Fruit fly (Drosophila melanogaster) whole organism, wandering third instar larva: ENCODE data around the gene CG7059.
A peak's percentile ranks its signal among the peaks of the same experiment; 100 is the strongest.

Source experiments
- Abd-B ChIP-seq: fragments of >200 bp; optimal IDR thresholded peaks from 2 replicates; lab custom pipeline; 2017; ENCODE audit warnings: missing biosample characterization, missing genetic modification characterization
- CG32264 ChIP-seq: fragments of 200-800 bp; sonication (Bioruptor generic); optimal IDR thresholded peaks from 2 replicates; lab custom pipeline; 2016; ENCODE audit warnings: missing biosample characterization, missing genetic modification characterization
- CG9705 ChIP-seq: fragments of 200-800 bp; sonication (Bioruptor generic); optimal IDR thresholded peaks from 2 replicates; lab custom pipeline; 2018; ENCODE audit warnings: missing biosample characterization, mild to moderate bottlenecking, missing genetic modification characterization
- Dfd ChIP-seq: fragments of >200 bp; optimal IDR thresholded peaks from 2 replicates; lab custom pipeline; 2017; ENCODE audit warnings: missing biosample characterization, missing genetic modification characterization
- Dif ChIP-seq: fragments of 200-275, 200-300 bp; sonication (Bioruptor generic); optimal IDR thresholded peaks from 2 replicates; lab custom pipeline; 2018; ENCODE audit warnings: missing biosample characterization, missing genetic modification characterization; ENCODE audit not compliant: partially characterized antibody
- GATAd ChIP-seq: sonication (Bioruptor generic); optimal IDR thresholded peaks from 2 replicates; lab custom pipeline; 2016; ENCODE audit warnings: missing biosample characterization, missing genetic modification characterization
- HLH106 ChIP-seq: fragments of 200-800 bp; optimal IDR thresholded peaks from 3 replicates; lab custom pipeline; 2019; ENCODE audit warnings: missing biosample characterization, mild to moderate bottlenecking, missing genetic modification characterization, moderate library complexity
- Hnf4 ChIP-seq: fragments of 200-800 bp; sonication (Bioruptor generic); optimal IDR thresholded peaks from 2 replicates; lab custom pipeline; 2016; ENCODE audit warnings: missing biosample characterization, mild to moderate bottlenecking, missing genetic modification characterization
- Hr78 ChIP-seq: fragments of >200 bp; optimal IDR thresholded peaks from 2 replicates; lab custom pipeline; 2017; ENCODE audit warnings: missing biosample characterization, missing genetic modification characterization
- Hr83 ChIP-seq: fragments of 200-300 bp; sonication (Bioruptor generic); optimal IDR thresholded peaks from 2 replicates; lab custom pipeline; 2016; ENCODE audit warnings: missing biosample characterization, mild to moderate bottlenecking, missing genetic modification characterization, moderate library complexity; ENCODE audit not compliant: poor library complexity, severe bottlenecking
- Jra ChIP-seq: sonication (Bioruptor generic); optimal IDR thresholded peaks from 2 replicates; lab custom pipeline; 2016; ENCODE audit warnings: missing biosample characterization, missing genetic modification characterization
- Mio ChIP-seq: sonication (Bioruptor generic); optimal IDR thresholded peaks from 2 replicates; lab custom pipeline; 2016; ENCODE audit warnings: missing biosample characterization, missing genetic modification characterization
- Myc ChIP-seq: fragments of >200 bp; optimal IDR thresholded peaks from 2 replicates; lab custom pipeline; 2017
- N ChIP-seq: fragments of >200 bp; optimal IDR thresholded peaks from 2 replicates; lab custom pipeline; 2018; ENCODE audit warnings: missing biosample characterization, missing external identifiers, missing genetic modification characterization
- OdsH ChIP-seq: fragments of 200-800 bp; sonication (Bioruptor generic); optimal IDR thresholded peaks from 2 replicates; lab custom pipeline; 2016; ENCODE audit warnings: missing biosample characterization, mild to moderate bottlenecking, missing genetic modification characterization
- Rel ChIP-seq, 2 experiments: fragments of 200-800 bp; sonication (Bioruptor generic) in 1 of 2; optimal IDR thresholded peaks; 2 replicates in 1 of 2; 3 replicates in 1 of 2; lab custom pipeline; 2016 to 2019; ENCODE audit warnings: mild to moderate bottlenecking in 2 of 2, missing biosample characterization in 2 of 2, missing genetic modification characterization in 2 of 2, moderate library complexity in 1 of 2
- Sp1 ChIP-seq: fragments of 200-800 bp; sonication (Bioruptor generic); optimal IDR thresholded peaks from 3 replicates; lab custom pipeline; 2019; ENCODE audit warnings: missing biosample characterization, mild to moderate bottlenecking, missing genetic modification characterization, moderate library complexity
- Vsx2 ChIP-seq: fragments of 200-300, 225-300 bp; sonication (Bioruptor generic); optimal IDR thresholded peaks from 2 replicates; lab custom pipeline; 2018; ENCODE audit warnings: missing biosample characterization, missing genetic modification characterization; ENCODE audit not compliant: partially characterized antibody
- br ChIP-seq: fragments of 200-800 bp; sonication (Bioruptor generic); optimal IDR thresholded peaks from 2 replicates; lab custom pipeline; 2016; ENCODE audit warnings: missing biosample characterization, missing genetic modification characterization
- brk ChIP-seq: fragments of 200-800 bp; sonication (Bioruptor generic); optimal IDR thresholded peaks from 2 replicates; lab custom pipeline; 2016; ENCODE audit warnings: missing biosample characterization, mild to moderate bottlenecking, missing genetic modification characterization
- dmrt93B ChIP-seq: fragments of 200-800 bp; sonication (Bioruptor generic); optimal IDR thresholded peaks from 2 replicates; lab custom pipeline; 2018; ENCODE audit warnings: missing biosample characterization, mild to moderate bottlenecking, missing genetic modification characterization
- dsf ChIP-seq: sonication (Bioruptor generic); optimal IDR thresholded peaks from 2 replicates; lab custom pipeline; 2016; ENCODE audit warnings: missing biosample characterization, missing genetic modification characterization, borderline replicate concordance
- ey ChIP-seq: fragments of 200-800 bp; sonication (Bioruptor generic); optimal IDR thresholded peaks from 2 replicates; lab custom pipeline; 2016; ENCODE audit warnings: missing biosample characterization, missing genetic modification characterization
- foxo ChIP-seq, 2 experiments: fragments of 200-800 bp; sonication (Bioruptor generic); optimal IDR thresholded peaks; 2 replicates in 1 of 2; 3 replicates in 1 of 2; lab custom pipeline; 2016 to 2017; ENCODE audit warnings: missing biosample characterization in 2 of 2, missing genetic modification characterization in 2 of 2
- fru ChIP-seq: fragments of 200-800 bp; sonication (Bioruptor generic); optimal IDR thresholded peaks from 3 replicates; lab custom pipeline; 2016; ENCODE audit warnings: missing biosample characterization, mild to moderate bottlenecking, missing genetic modification characterization
- h ChIP-seq: fragments of 200-800 bp; sonication (Bioruptor generic); optimal IDR thresholded peaks from 3 replicates; lab custom pipeline; 2016; ENCODE audit warnings: missing biosample characterization, mild to moderate bottlenecking, missing genetic modification characterization
- jim ChIP-seq: fragments of 175-275, 200-325 bp; sonication (Bioruptor generic); optimal IDR thresholded peaks from 2 replicates; lab custom pipeline; 2016; ENCODE audit warnings: missing biosample characterization, mild to moderate bottlenecking, missing genetic modification characterization
- lola ChIP-seq: fragments of >200 bp; optimal IDR thresholded peaks from 2 replicates; lab custom pipeline; 2017; ENCODE audit warnings: missing biosample characterization, missing genetic modification characterization
- pan ChIP-seq: fragments of >200 bp; optimal IDR thresholded peaks from 2 replicates; lab custom pipeline; 2017
- psq ChIP-seq: fragments of 200-800 bp; sonication (Bioruptor generic); optimal IDR thresholded peaks from 3 replicates; lab custom pipeline; 2017; ENCODE audit warnings: missing biosample characterization, mild to moderate bottlenecking, missing genetic modification characterization, moderate library complexity
- rgr ChIP-seq: fragments of 200-800 bp; sonication (Bioruptor generic); optimal IDR thresholded peaks from 3 replicates; lab custom pipeline; 2016; ENCODE audit warnings: missing biosample characterization, mild to moderate bottlenecking, missing genetic modification characterization
- sage ChIP-seq: fragments of 200-800 bp; sonication (Bioruptor generic); optimal IDR thresholded peaks from 2 replicates; lab custom pipeline; 2016; ENCODE audit warnings: missing biosample characterization, mild to moderate bottlenecking, missing genetic modification characterization
- sv ChIP-seq: fragments of 200-800 bp; sonication (Bioruptor generic); optimal IDR thresholded peaks from 3 replicates; lab custom pipeline; 2016; ENCODE audit warnings: missing biosample characterization, missing genetic modification characterization
- tai ChIP-seq: sonication (Bioruptor generic); optimal IDR thresholded peaks from 2 replicates; lab custom pipeline; 2016; ENCODE audit warnings: missing biosample characterization, missing genetic modification characterization
- woc ChIP-seq: sonication (Bioruptor generic); optimal IDR thresholded peaks from 2 replicates; lab custom pipeline; 2016; ENCODE audit warnings: missing biosample characterization, mild to moderate bottlenecking, missing genetic modification characterization

Gene CG7059

DNA sequence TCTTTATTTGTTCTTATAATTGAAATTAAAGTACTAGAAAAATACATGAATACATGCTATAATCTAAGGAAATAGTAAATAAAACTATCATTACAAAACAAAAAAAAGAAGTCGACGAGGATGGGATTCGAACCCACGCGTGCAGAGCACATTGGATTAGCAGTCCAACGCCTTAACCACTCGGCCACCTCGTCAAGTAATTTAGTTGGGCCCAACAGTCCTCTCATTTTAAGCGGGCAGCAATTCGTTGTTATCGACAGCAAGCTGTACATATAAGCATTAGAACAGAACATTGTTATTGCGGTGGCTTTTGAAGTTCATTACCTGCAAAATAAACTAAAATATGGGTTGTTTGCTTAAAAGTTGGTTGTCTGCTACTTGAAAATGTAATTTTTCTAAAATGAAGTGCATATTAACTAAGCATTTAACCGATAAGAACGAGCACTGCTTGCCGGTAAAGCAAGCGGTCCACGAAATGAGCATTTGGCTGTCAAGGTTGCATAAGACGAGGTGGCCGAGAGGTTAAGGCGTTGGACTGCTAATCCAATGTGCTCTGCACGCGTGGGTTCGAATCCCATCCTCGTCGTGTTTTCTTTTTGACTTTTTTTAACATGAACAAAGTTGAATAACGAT, 7.6 kb downstream of the CG7059 start:
- TF ChIP-seq lola (GFP tag; lab: Kevin White, UChicago) (no peak), woc (no peak), dmrt93B (GFP tag; lab: Kevin White, UChicago) (no peak), foxo (GFP tag; optimal IDR thresholded peaks at IDR 0.05; lab: Kevin White, UChicago) (no peak), Mio (no peak), Rel (GFP tag; optimal IDR thresholded peaks at IDR 0.05; lab: Kevin White, UChicago) (no peak), Rel (tag; optimal IDR thresholded peaks at IDR 0.05; lab: Kevin White, UChicago) (no peak), GATAd (GFP tag; lab: Kevin White, UChicago) (no peak), Myc (lab: Kevin White, UChicago) (peak; percentile 23), HLH106 (tag; lab: Kevin White, UChicago) (no peak), N (GFP tag; lab: Kevin White, UChicago) (peak; percentile 77), ey (GFP tag; lab: Kevin White, UChicago) (no peak), sv (GFP tag; lab: Kevin White, UChicago) (no peak), OdsH (GFP tag; lab: Kevin White, UChicago) (no peak), br (no peak), brk (no peak), fru (GFP tag; lab: Kevin White, UChicago) (no peak), Abd-B (GFP tag; lab: Kevin White, UChicago) (peak; percentile 14), pan (lab: Kevin White, UChicago) (no peak)

DNA sequence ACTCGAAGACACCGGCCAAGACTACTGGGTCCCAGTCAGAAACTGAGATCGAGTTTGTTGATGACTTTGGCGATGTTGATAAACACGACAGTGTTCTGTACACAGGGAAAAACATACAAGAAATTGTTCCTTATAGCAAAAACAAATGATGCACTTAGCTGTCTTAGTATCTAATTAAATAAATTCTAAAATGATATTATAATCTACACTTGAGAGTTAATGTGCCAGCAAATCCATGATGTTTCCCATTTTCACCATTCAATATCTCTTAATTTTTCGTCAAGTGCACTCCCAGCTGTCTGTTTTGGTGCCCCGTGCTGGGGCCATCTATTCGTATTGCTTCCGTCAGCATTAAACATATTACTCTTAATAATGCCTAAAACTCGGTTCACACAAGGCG, 10.7 kb downstream of the CG7059 start:
- no peak for TF ChIP-seq jim
- TF ChIP-seq sv (GFP tag; lab: Kevin White, UChicago) = peak; percentile 18

DNA sequence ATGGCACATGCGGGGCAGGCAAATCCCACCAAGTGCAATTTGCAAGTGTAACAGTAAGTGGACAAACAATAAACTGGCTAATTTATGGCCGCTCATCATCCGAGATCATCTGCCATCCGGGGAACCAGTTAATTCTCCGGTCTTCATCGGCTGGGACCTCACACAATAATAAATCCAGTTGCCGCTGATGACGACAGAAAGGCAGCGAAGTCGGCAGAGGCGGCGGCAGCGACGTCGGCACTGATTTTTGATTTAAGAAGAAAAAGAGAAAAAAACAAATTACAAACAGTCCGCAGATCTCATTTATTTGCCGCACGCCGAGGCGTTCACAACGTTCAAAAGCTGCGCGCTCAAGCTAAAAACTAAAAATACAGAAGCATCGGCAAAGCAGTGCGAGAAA, 12.8 kb downstream of the CG7059 start, which contains the start of gene CG13856:
Gene CG13856 (plus strand): TSS at position 301 of the 400 bp plus-strand sequence.
- TF ChIP-seq CG9705 (GFP tag; lab: Kevin White, UChicago) = no peak
- TF ChIP-seq sv (GFP tag; lab: Kevin White, UChicago) = no peak
- TF ChIP-seq tai (GFP tag; lab: Kevin White, UChicago) = no peak
- no peak for TF ChIP-seq Mio
- no peak for TF ChIP-seq lola (GFP tag; lab: Kevin White, UChicago)
- no peak for TF ChIP-seq ey (GFP tag; lab: Kevin White, UChicago)
- no peak for TF ChIP-seq woc

DNA sequence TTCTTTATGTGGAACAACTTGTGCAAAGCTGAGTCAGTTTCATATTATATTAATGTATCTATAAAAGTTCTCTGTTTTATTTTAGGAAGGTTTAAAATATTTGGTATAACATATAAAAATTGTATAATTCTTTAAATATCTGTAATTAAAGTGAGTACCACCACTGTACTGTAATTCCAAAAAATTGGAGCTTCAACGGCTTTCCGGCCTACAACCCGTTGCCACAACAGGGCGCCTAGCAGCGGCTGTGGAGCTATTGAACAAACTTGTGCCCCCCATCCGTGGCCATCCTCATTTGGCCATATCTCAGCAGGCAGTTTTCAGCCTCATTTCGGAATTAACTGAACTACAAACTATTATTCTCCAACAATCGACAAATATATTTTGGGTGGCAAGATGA, 16.1 kb downstream of the CG7059 start, which contains the start of gene CG13855:
Gene CG13855 (plus strand): TSS at position 301 of the 400 bp plus-strand sequence.
- no peak for TF ChIP-seq Hnf4 (GFP tag; lab: Kevin White, UChicago)
- no peak for TF ChIP-seq N (GFP tag; lab: Kevin White, UChicago)
- TF ChIP-seq jim = no peak
- TF ChIP-seq Dfd (GFP tag; lab: Kevin White, UChicago) = no peak
- no peak for TF ChIP-seq sv (GFP tag; lab: Kevin White, UChicago)
- no peak for TF ChIP-seq Abd-B (GFP tag; lab: Kevin White, UChicago)
- no peak for TF ChIP-seq psq (GFP tag; lab: Kevin White, UChicago)
- TF ChIP-seq tai (GFP tag; lab: Kevin White, UChicago) = no peak
- TF ChIP-seq, all 38 proteins: peak for 0

DNA sequence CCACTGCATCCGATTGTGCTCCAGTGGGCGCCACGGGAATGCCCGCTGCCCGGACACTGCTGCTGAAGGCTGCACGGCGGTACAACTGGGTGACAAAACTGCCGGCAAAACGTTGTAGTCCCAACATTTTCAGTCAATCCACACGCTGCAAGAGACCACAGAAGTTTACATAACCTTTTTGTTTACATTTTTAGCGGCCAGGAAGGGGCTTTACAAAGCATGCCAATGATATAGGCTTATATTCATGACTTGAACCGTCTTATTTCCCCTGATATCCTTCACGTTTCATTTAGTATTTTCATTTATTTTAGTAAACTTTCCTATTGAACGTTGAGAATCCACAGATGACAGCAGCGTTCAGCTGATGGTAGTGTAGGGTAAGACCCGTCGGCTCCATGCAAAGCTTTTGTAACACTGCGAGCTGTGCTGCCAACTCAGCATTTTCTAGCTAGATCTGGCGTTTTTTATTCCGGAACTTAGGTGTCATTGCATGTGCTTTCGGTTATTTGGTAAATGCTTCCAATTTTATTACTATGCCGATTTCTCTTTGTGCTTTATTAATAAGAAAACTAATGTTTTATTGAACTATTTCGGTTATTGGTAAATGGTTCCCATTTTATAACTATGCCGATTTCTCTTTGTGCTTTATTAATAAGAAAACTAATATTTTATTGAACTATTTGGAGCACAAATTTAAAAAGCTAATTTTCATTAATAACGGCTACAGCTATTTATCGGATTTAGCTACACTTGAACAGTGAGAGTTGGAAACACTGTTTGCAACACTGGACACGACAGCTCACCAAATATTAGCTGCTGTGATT, 21.2 kb downstream of the CG7059 start, which contains the start of the genes CG13850 and lqfR:
Gene CG13850 (minus strand): TSS at position 379 of the 824 bp plus-strand sequence.
Gene lqfR (plus strand): TSS at position 765 of the 824 bp plus-strand sequence.
- no peak for TF ChIP-seq Vsx2 (GFP tag; lab: Kevin White, UChicago)
- peak; percentile 80 for TF ChIP-seq rgr
- peak; percentile 76 for TF ChIP-seq OdsH (GFP tag; lab: Kevin White, UChicago)
- no peak for TF ChIP-seq brk
- TF ChIP-seq tai (GFP tag; lab: Kevin White, UChicago) = no peak
- peak; percentile 86 for TF ChIP-seq h (GFP tag; lab: Kevin White, UChicago)
- TF ChIP-seq dmrt93B (GFP tag; lab: Kevin White, UChicago) = peak; percentile 80
- peak; percentile 67 for TF ChIP-seq dsf (GFP tag; lab: Kevin White, UChicago)
- TF ChIP-seq CG9705 (GFP tag; lab: Kevin White, UChicago) = peak; percentile 59
- TF ChIP-seq Mio = peak; percentile 38
- peak; percentile 79 for TF ChIP-seq sv (GFP tag; lab: Kevin White, UChicago)
- TF ChIP-seq ey (GFP tag; lab: Kevin White, UChicago) = peak; percentile 75
- peak; percentile 99 for TF ChIP-seq Myc (lab: Kevin White, UChicago)
- peak; percentile 3 for TF ChIP-seq CG32264 (GFP tag; lab: Kevin White, UChicago)
- peak; percentile 85 for TF ChIP-seq Jra
- no peak for TF ChIP-seq Dif
- peak; percentile 94 for TF ChIP-seq woc
- TF ChIP-seq Dfd (GFP tag; lab: Kevin White, UChicago) = no peak
- TF ChIP-seq jim = no peak
- TF ChIP-seq Hnf4 (GFP tag; lab: Kevin White, UChicago) = peak; percentile 86
- no peak for TF ChIP-seq Hr78
- TF ChIP-seq Hr83 = peak; percentile 59
- TF ChIP-seq sage (GFP tag; lab: Kevin White, UChicago) = peak; percentile 44
- peak; percentile 77 for TF ChIP-seq br
- TF ChIP-seq psq (GFP tag; lab: Kevin White, UChicago) = peak; percentile 77
- peak; percentile 75 for TF ChIP-seq Sp1 (GFP tag; lab: Kevin White, UChicago)
- no peak for TF ChIP-seq N (GFP tag; lab: Kevin White, UChicago)
- TF ChIP-seq pan (lab: Kevin White, UChicago) = no peak
